Worm (Caenorhabditis elegans): ENCODE data around the gene mif-2.

The mif-2 gene

ce11 chrV:12025683-12026082, 47.4 kb upstream of the mif-2 start:
- TF ChIP-seq ceh-22 (tag; optimal IDR thresholded peaks at IDR 0.05) (no peak), unc-42 (tag; optimal IDR thresholded peaks at IDR 0.05) (peak; percentile 97), C08G9.2 (tag; optimal IDR thresholded peaks at IDR 0.05) (no peak), C38D4.7 (GFP tag; optimal IDR thresholded peaks at IDR 0.05) (no peak), ceh-31 (tag; optimal IDR thresholded peaks at IDR 0.05) (peak; percentile 45), ahr-1 (tag; optimal IDR thresholded peaks at IDR 0.05) (no peak), ceh-14 (tag; optimal IDR thresholded peaks at IDR 0.05) (peak; percentile 9), ceh-9 (tag; optimal IDR thresholded peaks at IDR 0.05) (no peak), tbx-7 (tag; optimal IDR thresholded peaks at IDR 0.05) (no peak), ttx-3 (tag; optimal IDR thresholded peaks at IDR 0.05) (no peak)

- no peak for TF ChIP-seq pqm-1 (tag; optimal IDR thresholded peaks at IDR 0.05)
- peak; percentile 12 for TF ChIP-seq fax-1 (tag; optimal IDR thresholded peaks at IDR 0.05)
- TF ChIP-seq sdc-2 (tag; optimal IDR thresholded peaks at IDR 0.05), result peak; percentile 8
- TF ChIP-seq zip-5 (tag; optimal IDR thresholded peaks at IDR 0.05), result no peak
- TF ChIP-seq ceh-48 (tag; optimal IDR thresholded peaks at IDR 0.05), result peak; percentile 18
- TF ChIP-seq Y22D7AL.16 (tag; optimal IDR thresholded peaks at IDR 0.05), result peak; percentile 29
- TF ChIP-seq ceh-34 (tag; optimal IDR thresholded peaks at IDR 0.05), result peak; percentile 26
- peak; percentile 43 for TF ChIP-seq C08G9.2 (tag; optimal IDR thresholded peaks at IDR 0.05)
- no peak for TF ChIP-seq ama-1 (optimal IDR thresholded peaks at IDR 0.05)
- TF ChIP-seq pha-2 (tag; optimal IDR thresholded peaks at IDR 0.05), result no peak
- TF ChIP-seq ceh-6 (GFP tag; optimal IDR thresholded peaks at IDR 0.05), result peak; percentile 10
- no peak for TF ChIP-seq dve-1 (tag; optimal IDR thresholded peaks at IDR 0.05)
- TF ChIP-seq unc-3 (GFP tag; conservative IDR thresholded peaks at IDR 0.05), result 0 out of 2 replicates have a peak, but pooled peaks have one; percentile 16
- no peak for TF ChIP-seq unc-3 (tag; optimal IDR thresholded peaks at IDR 0.05)
- TF ChIP-seq sox-2 (GFP tag; IDR thresholded peaks at IDR 0.05), result no peak
- no peak for TF ChIP-seq K02D7.2 (tag; optimal IDR thresholded peaks at IDR 0.05)
- no peak for TF ChIP-seq hlh-15 (tag; optimal IDR thresholded peaks at IDR 0.05)
- peak; percentile 61 for TF ChIP-seq mec-3 (tag; optimal IDR thresholded peaks at IDR 0.05; ENCODE audit: borderline replicate concordance)
- TF ChIP-seq ceh-24 (tag; optimal IDR thresholded peaks at IDR 0.05), result no peak
- peak; percentile 56 for TF ChIP-seq F13H6.1 (tag; optimal IDR thresholded peaks at IDR 0.05)
- TF ChIP-seq tbx-7 (tag; optimal IDR thresholded peaks at IDR 0.05), result peak; percentile 12
- no peak for TF ChIP-seq fkh-6 (tag; optimal IDR thresholded peaks at IDR 0.05)
- TF ChIP-seq tbx-2 (tag; optimal IDR thresholded peaks at IDR 0.05), result peak; percentile 49
- TF ChIP-seq hlh-6 (tag; optimal IDR thresholded peaks at IDR 0.05), result peak; percentile 43
- TF ChIP-seq unc-42 (tag; optimal IDR thresholded peaks at IDR 0.05), result peak; percentile 78
- TF ChIP-seq ceh-19 (GFP tag; optimal IDR thresholded peaks at IDR 0.05), result no peak
- TF ChIP-seq pros-1 (tag; optimal IDR thresholded peaks at IDR 0.05), result no peak
- TF ChIP-seq dmd-4 (tag; optimal IDR thresholded peaks at IDR 0.05; ENCODE audit: borderline replicate concordance), result no peak
- TF ChIP-seq nfya-1 (tag; optimal IDR thresholded peaks at IDR 0.05), result no peak
- peak; percentile 7 for TF ChIP-seq ref-2 (tag; optimal IDR thresholded peaks at IDR 0.05)
- TF ChIP-seq elt-4 (tag; optimal IDR thresholded peaks at IDR 0.05), result peak; percentile 59
- peak; percentile 11 for TF ChIP-seq unc-86 (tag; optimal IDR thresholded peaks at IDR 0.05)
- TF ChIP-seq C38D4.7 (GFP tag; optimal IDR thresholded peaks at IDR 0.05), result peak; percentile 9
- TF ChIP-seq hlh-30 (tag; optimal IDR thresholded peaks at IDR 0.05; ENCODE audit: insufficient read depth), result no peak
- TF ChIP-seq hlh-8 (tag; optimal IDR thresholded peaks at IDR 0.05), result no peak
- TF ChIP-seq ceh-18 (tag; optimal IDR thresholded peaks at IDR 0.05), result peak; percentile 25
- no peak for TF ChIP-seq pat-9 (tag; optimal IDR thresholded peaks at IDR 0.05)
- peak; percentile 1 for TF ChIP-seq ceh-14 (tag; optimal IDR thresholded peaks at IDR 0.05)
- no peak for TF ChIP-seq ceh-2 (tag; optimal IDR thresholded peaks at IDR 0.05)
Measured at ce11 chrV:12024273-12024672, 46.0 kb upstream of the mif-2 start.
